Fruit fly (Drosophila melanogaster): ENCODE measurements around the gene zen.

zen gene

DNA sequence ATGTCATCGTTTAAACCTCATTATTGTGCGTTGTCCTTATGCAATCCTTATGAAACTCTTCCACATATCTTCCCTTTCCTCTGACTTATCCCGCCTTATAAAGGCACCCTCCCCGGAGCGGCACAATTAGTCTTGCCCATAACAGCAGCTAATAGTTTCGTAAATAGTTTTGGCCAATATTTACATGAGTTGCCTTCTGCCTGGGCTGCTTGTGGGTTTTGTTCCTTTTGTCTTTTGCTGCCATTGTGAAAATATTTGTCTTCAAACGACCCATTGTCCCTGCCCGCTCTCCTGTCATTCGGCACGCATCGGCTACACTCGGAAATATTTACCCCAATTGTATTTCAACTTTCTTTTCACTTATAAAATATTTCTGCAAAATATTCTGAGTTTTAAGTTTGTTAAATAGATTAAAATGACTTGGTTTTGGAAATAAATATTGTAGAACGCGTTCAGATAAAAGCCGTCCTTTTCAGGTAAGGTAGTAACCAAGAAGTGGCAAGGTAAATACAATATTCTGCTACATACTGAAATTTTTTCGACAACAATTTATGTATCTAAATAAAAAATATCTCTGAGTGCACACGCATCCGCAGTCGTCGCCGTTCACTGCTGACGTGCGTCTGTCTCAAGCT is 30.3 kb downstream of the zen start:
- peak; percentile 4 for TF ChIP-seq CG6808 (GFP tag; optimal IDR thresholded peaks at IDR 0.05)
- TF ChIP-seq CG3919 (GFP tag; optimal IDR thresholded peaks at IDR 0.05) = peak; percentile 1
- TF ChIP-seq CG10631 (GFP tag; optimal IDR thresholded peaks at IDR 0.05) = peak; percentile 16
- TF ChIP-seq CG32006 (GFP tag; optimal IDR thresholded peaks at IDR 0.05) = peak; percentile 37
- no peak for TF ChIP-seq salr (GFP tag; optimal IDR thresholded peaks at IDR 0.05)
- TF ChIP-seq fkh (GFP tag; optimal IDR thresholded peaks at IDR 0.05) = peak; percentile 37
- TF ChIP-seq eg (GFP tag; IDR thresholded peaks at IDR 0.05) = no peak
- TF ChIP-seq CG31627 (GFP tag; optimal IDR thresholded peaks at IDR 0.05) = no peak
- TF ChIP-seq Eip93F (GFP tag; optimal IDR thresholded peaks at IDR 0.05) = no peak
- TF ChIP-seq CG10669 (GFP tag; optimal IDR thresholded peaks at IDR 0.05) = peak; percentile 23
- TF ChIP-seq CG34406 (GFP tag; optimal IDR thresholded peaks at IDR 0.05) = no peak
- TF ChIP-seq svp (GFP tag) = peak; percentile 58
- peak; percentile 21 for TF ChIP-seq Hr4 (GFP tag; optimal IDR thresholded peaks at IDR 0.05)
- TF ChIP-seq achi (GFP tag; optimal IDR thresholded peaks at IDR 0.05) = peak; percentile 12
- no peak for TF ChIP-seq Sox14 (GFP tag; optimal IDR thresholded peaks at IDR 0.05)
- TF ChIP-seq Sox15 (GFP tag; optimal IDR thresholded peaks at IDR 0.05) = no peak
- peak; percentile 27 for TF ChIP-seq Eip78C (GFP tag)

DNA sequence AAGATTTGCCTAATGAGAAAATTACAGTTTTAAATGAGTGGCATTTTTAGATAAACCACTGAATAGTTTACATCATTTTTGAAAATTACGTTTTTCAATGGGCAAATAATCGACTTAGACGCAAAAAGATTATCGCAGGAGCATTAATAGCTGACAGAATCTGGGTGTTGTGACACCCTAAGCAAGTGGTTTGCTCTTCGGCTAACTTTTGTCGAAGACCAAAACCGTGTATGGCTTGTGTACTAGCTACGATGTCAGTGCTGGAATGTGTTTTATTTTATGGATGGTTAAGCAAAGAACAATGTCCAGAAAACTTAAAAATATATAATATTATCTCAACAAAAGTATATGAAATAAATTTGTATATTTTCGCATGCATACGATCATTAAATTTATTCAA is 45.1 kb downstream of the zen start:
- TF ChIP-seq dac (GFP tag; optimal IDR thresholded peaks at IDR 0.05) (no peak), acj6 (GFP tag; optimal IDR thresholded peaks at IDR 0.05) (no peak), Ets21C (GFP tag; optimal IDR thresholded peaks at IDR 0.05) (no peak), CG31627 (GFP tag; optimal IDR thresholded peaks at IDR 0.05) (no peak)

DNA sequence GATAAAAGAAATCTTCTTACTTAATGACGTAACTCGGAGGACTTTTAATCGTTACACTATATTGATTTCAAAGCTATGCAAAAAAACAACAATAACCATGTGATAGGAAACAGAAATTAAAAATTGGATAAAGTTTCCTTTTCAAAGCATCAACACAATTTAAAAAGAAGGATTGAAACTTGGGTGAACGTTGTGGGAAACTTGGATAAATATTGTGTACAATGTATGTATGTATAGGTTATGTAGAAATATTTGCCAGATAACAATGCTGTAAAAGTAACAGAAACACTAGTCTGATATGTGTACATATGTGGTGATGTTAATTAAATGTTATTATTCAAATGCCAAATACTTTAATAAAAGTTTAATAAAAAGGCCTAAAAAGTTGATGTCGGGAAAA is 47.7 kb downstream of the zen start:
- no peak for TF ChIP-seq esn (GFP tag; optimal IDR thresholded peaks at IDR 0.05)
- TF ChIP-seq Hr39 (GFP tag; optimal IDR thresholded peaks at IDR 0.05) = no peak
- no peak for TF ChIP-seq Lpt (GFP tag; optimal IDR thresholded peaks at IDR 0.05)
- no peak for TF ChIP-seq CG16779 (tag; optimal IDR thresholded peaks at IDR 0.05)
- TF ChIP-seq spab (GFP tag; optimal IDR thresholded peaks at IDR 0.05) = no peak
- no peak for TF ChIP-seq CG6163 (GFP tag; IDR thresholded peaks at IDR 0.05)
- no peak for TF ChIP-seq Gug (GFP tag; IDR thresholded peaks at IDR 0.05)
- no peak for TF ChIP-seq CG11294 (GFP tag; IDR thresholded peaks at IDR 0.05)
- TF ChIP-seq CG6808 (GFP tag; optimal IDR thresholded peaks at IDR 0.05) = no peak
- TF ChIP-seq CG15336 (GFP tag; IDR thresholded peaks at IDR 0.05) = no peak
- TF ChIP-seq fkh (GFP tag; optimal IDR thresholded peaks at IDR 0.05) = no peak
- TF ChIP-seq OdsH (GFP tag; optimal IDR thresholded peaks at IDR 0.05) = no peak
- TF ChIP-seq lz (GFP tag; optimal IDR thresholded peaks at IDR 0.05) = no peak
- no peak for TF ChIP-seq Ets96B (tag; optimal IDR thresholded peaks at IDR 0.05)
- no peak for TF ChIP-seq CG6854 (GFP tag; optimal IDR thresholded peaks at IDR 0.05)
- TF ChIP-seq CG32006 (GFP tag; optimal IDR thresholded peaks at IDR 0.05) = no peak
- no peak for TF ChIP-seq acj6 (GFP tag; optimal IDR thresholded peaks at IDR 0.05)
- TF ChIP-seq CG11762 (GFP tag; optimal IDR thresholded peaks at IDR 0.05; ENCODE audit: insufficient read depth) = no peak
- TF ChIP-seq CG6792 (GFP tag; optimal IDR thresholded peaks at IDR 0.05) = no peak

- TF ChIP-seq Hr4 (GFP tag; optimal IDR thresholded peaks at IDR 0.05) (no peak), dsx (GFP tag; optimal IDR thresholded peaks at IDR 0.05; ENCODE audit: poor library complexity, severe bottlenecking) (no peak), Eip75B (GFP tag; optimal IDR thresholded peaks at IDR 0.05) (no peak), eg (GFP tag; IDR thresholded peaks at IDR 0.05) (no peak), Hr39 (GFP tag; optimal IDR thresholded peaks at IDR 0.05) (no peak), CG15336 (GFP tag; IDR thresholded peaks at IDR 0.05) (no peak)
Observed at dm6 chr3R:6703784-6704183, 50.2 kb downstream of the zen start, which contains the start of gene Ccp84Aa. Ccp84Aa (plus strand) TSS chr3R:6704084.

Data from whole organism, prepupa.